Fruit fly (Drosophila melanogaster): ENCODE measurements around the gene CG42692.

The CG42692 gene

dm6 chr2L:14047170-14047632, 39.3 kb downstream of the CG42692 start, which contains the start of gene NimC4 (continued):
- TF ChIP-seq fd64A (GFP tag; optimal IDR thresholded peaks at IDR 0.05) (no peak), sens-2 (GFP tag; IDR thresholded peaks at IDR 0.05) (peak; percentile 85), CG8478 (optimal IDR thresholded peaks at IDR 0.05) (no peak), shn (GFP tag; optimal IDR thresholded peaks at IDR 0.05) (peak; percentile 63), Lpt (GFP tag; optimal IDR thresholded peaks at IDR 0.05) (no peak), vfl (GFP tag; optimal IDR thresholded peaks at IDR 0.05) (peak; percentile 67), CG42726 (GFP tag; IDR thresholded peaks at IDR 0.05; ENCODE audit: partially characterized antibody) (no peak), CG7372 (GFP tag; IDR thresholded peaks at IDR 0.05) (peak; percentile 47; the same call in 1 of the 2 replicates), Opbp (GFP tag; IDR thresholded peaks at IDR 0.05; ENCODE audit: partially characterized antibody) (no peak), YL-1 (GFP tag; optimal IDR thresholded peaks at IDR 0.05) (no peak), CG31224 (GFP tag; IDR thresholded peaks at IDR 0.05) (no peak), Lhr (GFP tag; optimal IDR thresholded peaks at IDR 0.05) (peak; percentile 66), CG6254 (GFP tag; optimal IDR thresholded peaks at IDR 0.05) (peak; percentile 74), hth (optimal IDR thresholded peaks at IDR 0.05) (no peak), hkb (optimal IDR thresholded peaks at IDR 0.05) (no peak), hkb (GFP tag; IDR thresholded peaks at IDR 0.05) (peak; percentile 69), GATAe (GFP tag; conservative IDR thresholded peaks at IDR 0.05) (no peak), twi (tag; optimal IDR thresholded peaks at IDR 0.05) (peak; percentile 77), phol (tag; optimal IDR thresholded peaks at IDR 0.05) (peak; percentile 90), ewg (GFP tag; optimal IDR thresholded peaks at IDR 0.05) (peak; percentile 45), Hsf (GFP tag; optimal IDR thresholded peaks at IDR 0.05) (peak; percentile 84), CG17829 (tag; optimal IDR thresholded peaks at IDR 0.05) (peak; percentile 95), CkIIα-i1 (GFP tag; IDR thresholded peaks at IDR 0.05) (no peak), CG8944 (GFP tag; optimal IDR thresholded peaks at IDR 0.05) (peak; percentile 78), hb (GFP tag; IDR thresholded peaks at IDR 0.05; ENCODE audit: partially characterized antibody) (no peak), cwo (GFP tag; optimal IDR thresholded peaks at IDR 0.05) (no peak), org-1 (GFP tag; optimal IDR thresholded peaks at IDR 0.05) (peak; percentile 72), Tbp (GFP tag; optimal IDR thresholded peaks at IDR 0.05) (no peak), CG33557 (GFP tag; optimal IDR thresholded peaks at IDR 0.05) (peak; percentile 84), CG12391 (tag; optimal IDR thresholded peaks at IDR 0.05) (peak; percentile 83), maf-S (GFP tag; optimal IDR thresholded peaks at IDR 0.05) (peak; percentile 70), slp2 (GFP tag; optimal IDR thresholded peaks at IDR 0.05) (peak; percentile 76), CG32767 (GFP tag; IDR thresholded peaks at IDR 0.05) (no peak; the same call in 1 of the 2 replicates), CG12071 (GFP tag; optimal IDR thresholded peaks at IDR 0.05) (no peak), B-H2 (GFP tag; optimal IDR thresholded peaks at IDR 0.05) (no peak), H15 (GFP tag; IDR thresholded peaks at IDR 0.05) (0 out of 3 replicates have a peak, but pooled peaks have one; percentile 46), NfI (GFP tag; optimal IDR thresholded peaks at IDR 0.05) (no peak), ato (GFP tag; IDR thresholded peaks at IDR 0.05; ENCODE audit: partially characterized antibody) (no peak), CG9727 (GFP tag; optimal IDR thresholded peaks at IDR 0.05) (peak; percentile 97), Eip74EF (GFP tag; optimal IDR thresholded peaks at IDR 0.05) (no peak), ash1 (GFP tag; optimal IDR thresholded peaks at IDR 0.05) (no peak), ap (GFP tag; IDR thresholded peaks at IDR 0.05) (peak; percentile 41; the same call in 1 of the 2 replicates), dati (GFP tag; IDR thresholded peaks at IDR 0.05) (peak; percentile 58; the same call in 1 of the 2 replicates), Meics (GFP tag; optimal IDR thresholded peaks at IDR 0.05) (no peak), BEAF-32 (GFP tag; optimal IDR thresholded peaks at IDR 0.05) (no peak), CG3407 (GFP tag; optimal IDR thresholded peaks at IDR 0.05) (peak; percentile 71), CG2120 (GFP tag; optimal IDR thresholded peaks at IDR 0.05) (no peak), crp (GFP tag; optimal IDR thresholded peaks at IDR 0.05) (no peak), bowl (GFP tag; IDR thresholded peaks at IDR 0.05) (no peak), gt (GFP tag; IDR thresholded peaks at IDR 0.05) (peak; percentile 78), zfh2 (GFP tag; optimal IDR thresholded peaks at IDR 0.05) (no peak)
